Fruit fly (Drosophila melanogaster) whole organism, embryonic: ENCODE results near the gene CG14971.

Experiments used
- C15 ChIP-seq: fragments of 200-800 bp; sonication (Bioruptor generic); IDR thresholded peaks from 3 replicates; pipeline ENCODE4 v1.3.6; 2022; ENCODE audit warnings: missing biosample characterization, missing genetic modification characterization
- CG14441 ChIP-seq: fragments of 200-800 bp; sonication (Bioruptor generic); IDR thresholded peaks from 2 replicates; pipeline ENCODE4 v1.3.6; 2022; ENCODE audit warnings: missing biosample characterization, missing genetic modification characterization
- CG14965 ChIP-seq: fragments of 200-800 bp; sonication (Bioruptor generic); optimal IDR thresholded peaks from 2 replicates; lab custom pipeline; 2016; ENCODE audit warnings: missing biosample characterization, missing genetic modification characterization, borderline replicate concordance
- CG15479 ChIP-seq: fragments of 200-800 bp; sonication (Bioruptor generic); optimal IDR thresholded peaks from 3 replicates; lab custom pipeline; 2019; ENCODE audit warnings: missing biosample characterization, mild to moderate bottlenecking, missing genetic modification characterization, moderate library complexity
- CG16779 ChIP-seq: fragments of 200-800 bp; sonication (Bioruptor generic); IDR thresholded peaks from 2 replicates; pipeline ENCODE4 v1.3.6; 2022; ENCODE audit warnings: missing biosample characterization, missing genetic modification characterization
- CG17568 ChIP-seq: fragments of 200-800 bp; sonication (Bioruptor generic); optimal IDR thresholded peaks from 2 replicates; lab custom pipeline; 2018; ENCODE audit warnings: missing biosample characterization, mild to moderate bottlenecking, missing genetic modification characterization, moderate library complexity
- CG2678 ChIP-seq: fragments of 200-800 bp; sonication (Bioruptor generic); optimal IDR thresholded peaks from 3 replicates; lab custom pipeline; 2019; ENCODE audit warnings: missing biosample characterization, mild to moderate bottlenecking, missing genetic modification characterization, moderate library complexity
- CG3838 ChIP-seq: fragments of 200-800 bp; sonication (Bioruptor generic); optimal IDR thresholded peaks from 3 replicates; lab custom pipeline; 2016; ENCODE audit warnings: missing biosample characterization, missing genetic modification characterization
- CG4820 ChIP-seq: fragments of 200-800 bp; sonication (Bioruptor generic); optimal IDR thresholded peaks from 3 replicates; lab custom pipeline; 2016; ENCODE audit warnings: missing biosample characterization, missing genetic modification characterization
- CG6254 ChIP-seq: fragments of 200-800 bp; sonication (Bioruptor generic); optimal IDR thresholded peaks from 3 replicates; lab custom pipeline; 2017; ENCODE audit warnings: mild to moderate bottlenecking, missing biosample characterization, missing genetic modification reagents, missing genetic modification characterization
- D19B ChIP-seq: fragments of 200-800 bp; sonication (Bioruptor generic); optimal IDR thresholded peaks from 2 replicates; lab custom pipeline; 2017; ENCODE audit warnings: missing biosample characterization, mild to moderate bottlenecking, missing genetic modification characterization
- Dfd ChIP-seq, 2 experiments: fragments of >200 bp; optimal IDR thresholded peaks; 2 replicates each; lab custom pipeline; 2017; ENCODE audit warnings: missing biosample characterization in 2 of 2, missing genetic modification characterization in 2 of 2
- Dip2 ChIP-seq: fragments of 200-800 bp; sonication (Bioruptor generic); IDR thresholded peaks from 2 replicates; pipeline ENCODE4 v1.3.6; 2022; ENCODE audit warnings: missing biosample characterization, missing genetic modification characterization
- Hey ChIP-seq: fragments of 200-800 bp; sonication (Bioruptor generic); optimal IDR thresholded peaks from 3 replicates; lab custom pipeline; 2018; ENCODE audit warnings: missing biosample characterization, mild to moderate bottlenecking, missing genetic modification characterization
- Hr51 ChIP-seq, 2 experiments: fragments of 200-800 bp; sonication (Bioruptor generic); optimal IDR thresholded peaks; 2 replicates in 1 of 2; 3 replicates in 1 of 2; lab custom pipeline; 2016 to 2018; ENCODE audit warnings: missing biosample characterization in 2 of 2, missing genetic modification characterization in 2 of 2, mild to moderate bottlenecking in 1 of 2, moderate library complexity in 1 of 2
- Meics ChIP-seq: fragments of 200-800 bp; sonication (Bioruptor generic); optimal IDR thresholded peaks from 2 replicates; lab custom pipeline; 2017; ENCODE audit warnings: missing biosample characterization, mild to moderate bottlenecking, missing genetic modification characterization
- NfI ChIP-seq: fragments of 200-800 bp; sonication (Bioruptor generic); optimal IDR thresholded peaks from 3 replicates; lab custom pipeline; 2018; ENCODE audit warnings: missing biosample characterization, mild to moderate bottlenecking, missing genetic modification characterization, moderate library complexity
- Sin3A ChIP-seq: fragments of >200 bp; optimal IDR thresholded peaks from 2 replicates; lab custom pipeline; 2018
- Spps ChIP-seq: fragments of 200-800 bp; sonication (Bioruptor generic); optimal IDR thresholded peaks from 2 replicates; lab custom pipeline; 2018; ENCODE audit warnings: missing biosample characterization, mild to moderate bottlenecking, missing genetic modification characterization
- Taf1 ChIP-seq: fragments of 200-800 bp; sonication (Bioruptor generic); IDR thresholded peaks from 2 replicates; pipeline ENCODE4 v1.3.6; 2022; ENCODE audit warnings: missing biosample characterization, missing genetic modification characterization
- Vsx1 ChIP-seq: fragments of 200-800 bp; sonication (Bioruptor generic); optimal IDR thresholded peaks from 2 replicates; lab custom pipeline; 2017; ENCODE audit warnings: missing biosample characterization, mild to moderate bottlenecking, missing genetic modification characterization, missing genetic modification reagents
- ara ChIP-seq: fragments of 200-800 bp; sonication (Bioruptor generic); IDR thresholded peaks from 2 replicates; pipeline ENCODE4 v1.3.6; 2022; ENCODE audit warnings: missing biosample characterization, missing genetic modification characterization
- bigmax ChIP-seq: fragments of 200-800 bp; sonication (Bioruptor generic); optimal IDR thresholded peaks from 2 replicates; lab custom pipeline; 2018; ENCODE audit warnings: missing biosample characterization, mild to moderate bottlenecking, missing genetic modification characterization
- cato ChIP-seq: fragments of 200-800 bp; sonication (Bioruptor generic); optimal IDR thresholded peaks from 2 replicates; lab custom pipeline; 2016; ENCODE audit warnings: missing biosample characterization, missing genetic modification characterization, borderline replicate concordance
- cg ChIP-seq: fragments of 200-800 bp; sonication (Bioruptor generic); optimal IDR thresholded peaks from 3 replicates; lab custom pipeline; 2019; ENCODE audit warnings: missing biosample characterization, mild to moderate bottlenecking, missing genetic modification characterization, moderate library complexity
- chif ChIP-seq, 2 experiments: fragments of 200-800 bp; sonication (Bioruptor generic); optimal IDR thresholded peaks; 3 replicates each; lab custom pipeline; 2016; ENCODE audit warnings: missing biosample characterization in 2 of 2, missing genetic modification characterization in 2 of 2
- chn ChIP-seq: fragments of 200-800 bp; sonication (Bioruptor generic); optimal IDR thresholded peaks from 2 replicates; lab custom pipeline; 2016; ENCODE audit warnings: missing biosample characterization, missing genetic modification characterization
- ems ChIP-seq: fragments of 200-800 bp; sonication (Bioruptor generic); optimal IDR thresholded peaks from 3 replicates; lab custom pipeline; 2016; ENCODE audit warnings: missing biosample characterization, missing genetic modification characterization
- en ChIP-seq: fragments of 200-800 bp; sonication (Bioruptor generic); optimal IDR thresholded peaks from 2 replicates; lab custom pipeline; 2016; ENCODE audit warnings: missing biosample characterization, missing genetic modification characterization
- exex ChIP-seq: fragments of 200-800 bp; sonication (Bioruptor generic); optimal IDR thresholded peaks from 4 replicates; lab custom pipeline; 2018; ENCODE audit warnings: missing biosample characterization, mild to moderate bottlenecking, missing genetic modification characterization, moderate library complexity
- eyg ChIP-seq: fragments of 200-800 bp; sonication (Bioruptor generic); optimal IDR thresholded peaks from 3 replicates; lab custom pipeline; 2016; ENCODE audit warnings: missing biosample characterization, missing genetic modification characterization
- fd3F ChIP-seq: fragments of 200-800 bp; sonication (Bioruptor generic); optimal IDR thresholded peaks from 2 replicates; lab custom pipeline; 2018; ENCODE audit warnings: missing biosample characterization, mild to moderate bottlenecking, missing genetic modification characterization, moderate library complexity
- fu2 ChIP-seq: fragments of 200-800 bp; sonication (Bioruptor generic); optimal IDR thresholded peaks from 2 replicates; lab custom pipeline; 2016; ENCODE audit warnings: missing biosample characterization, missing genetic modification characterization
- gce ChIP-seq: fragments of 200-800 bp; sonication (Bioruptor generic); IDR thresholded peaks from 3 replicates; pipeline ENCODE4 v1.3.6; 2022; ENCODE audit warnings: missing biosample characterization, missing genetic modification characterization
- gcm2 ChIP-seq: fragments of 200-800 bp; sonication (Bioruptor generic); optimal IDR thresholded peaks from 2 replicates; lab custom pipeline; 2016; ENCODE audit warnings: missing biosample characterization, missing genetic modification characterization
- gsb-n ChIP-seq: fragments of 200-800 bp; sonication (Bioruptor generic); optimal IDR thresholded peaks from 3 replicates; lab custom pipeline; 2018; ENCODE audit warnings: missing biosample characterization, mild to moderate bottlenecking, missing genetic modification characterization
- lola ChIP-seq, 3 experiments: fragments of >200 bp in 2 of 3; fragments of 200-800 bp in 1 of 3; sonication (Bioruptor generic) in 1 of 3; optimal IDR thresholded peaks; 2 replicates each; lab custom pipeline; 2017 to 2019; ENCODE audit warnings: missing biosample characterization in 3 of 3, missing genetic modification characterization in 3 of 3, mild to moderate bottlenecking in 1 of 3, moderate library complexity in 1 of 3
- luna ChIP-seq: fragments of 200-800 bp; sonication (Bioruptor generic); optimal IDR thresholded peaks from 2 replicates; lab custom pipeline; 2016; ENCODE audit warnings: missing biosample characterization, missing genetic modification characterization
- mirr ChIP-seq: fragments of 200-800 bp; sonication (Bioruptor generic); optimal IDR thresholded peaks from 3 replicates; lab custom pipeline; 2018; ENCODE audit warnings: missing biosample characterization, mild to moderate bottlenecking, missing genetic modification characterization
- p53 ChIP-seq: fragments of 200-800 bp; sonication (Bioruptor generic); optimal IDR thresholded peaks from 2 replicates; lab custom pipeline; 2016; ENCODE audit warnings: missing biosample characterization, missing genetic modification characterization
- pfk ChIP-seq: fragments of 200-800 bp; sonication (Bioruptor generic); optimal IDR thresholded peaks from 2 replicates; lab custom pipeline; 2018; ENCODE audit warnings: missing biosample characterization, mild to moderate bottlenecking, missing genetic modification characterization, moderate library complexity
- pita ChIP-seq: fragments of 200-800 bp; sonication (Bioruptor generic); optimal IDR thresholded peaks from 2 replicates; lab custom pipeline; 2017; ENCODE audit warnings: missing biosample characterization, mild to moderate bottlenecking, missing genetic modification characterization
- pros ChIP-seq: fragments of 200-800 bp; sonication (Bioruptor generic); optimal IDR thresholded peaks from 3 replicates; lab custom pipeline; 2019; ENCODE audit warnings: missing biosample characterization, mild to moderate bottlenecking, missing genetic modification characterization, moderate library complexity
- sens-2 ChIP-seq: fragments of 200-800 bp; sonication (Bioruptor generic); IDR thresholded peaks from 2 replicates; pipeline ENCODE4 v1.3.6; 2022; ENCODE audit warnings: missing biosample characterization, missing genetic modification characterization
- seq ChIP-seq: fragments of 200-800 bp; sonication (Bioruptor generic); IDR thresholded peaks from 2 replicates; pipeline ENCODE4 v1.3.6; 2022; ENCODE audit warnings: missing biosample characterization, missing genetic modification characterization
- sob ChIP-seq: fragments of 200-800 bp; sonication (Bioruptor generic); IDR thresholded peaks from 2 replicates; pipeline ENCODE4 v1.3.6; 2022; ENCODE audit warnings: missing biosample characterization, missing genetic modification characterization
- ssp ChIP-seq: fragments of 200-800 bp; sonication (Bioruptor generic); IDR thresholded peaks from 2 replicates; pipeline ENCODE4 v1.3.6; 2022; ENCODE audit warnings: missing biosample characterization, missing genetic modification characterization
- sug ChIP-seq: fragments of 200-800 bp; optimal IDR thresholded peaks from 2 replicates; lab custom pipeline; 2019; ENCODE audit warnings: missing biosample characterization, mild to moderate bottlenecking, missing genetic modification characterization, moderate library complexity
- trh ChIP-seq: fragments of 200-800 bp; sonication (Bioruptor generic); optimal IDR thresholded peaks from 2 replicates; lab custom pipeline; 2016; ENCODE audit warnings: missing biosample characterization, missing genetic modification characterization
- tup ChIP-seq: fragments of 200-800 bp; sonication (Bioruptor generic); optimal IDR thresholded peaks from 2 replicates; lab custom pipeline; 2016; ENCODE audit warnings: missing biosample characterization, mild to moderate bottlenecking, missing genetic modification characterization, moderate library complexity
- wek ChIP-seq: fragments of 200-800 bp; sonication (Bioruptor generic); optimal IDR thresholded peaks from 3 replicates; lab custom pipeline; 2018; ENCODE audit warnings: missing biosample characterization, mild to moderate bottlenecking, missing genetic modification characterization, moderate library complexity

CG14971 gene

DNA sequence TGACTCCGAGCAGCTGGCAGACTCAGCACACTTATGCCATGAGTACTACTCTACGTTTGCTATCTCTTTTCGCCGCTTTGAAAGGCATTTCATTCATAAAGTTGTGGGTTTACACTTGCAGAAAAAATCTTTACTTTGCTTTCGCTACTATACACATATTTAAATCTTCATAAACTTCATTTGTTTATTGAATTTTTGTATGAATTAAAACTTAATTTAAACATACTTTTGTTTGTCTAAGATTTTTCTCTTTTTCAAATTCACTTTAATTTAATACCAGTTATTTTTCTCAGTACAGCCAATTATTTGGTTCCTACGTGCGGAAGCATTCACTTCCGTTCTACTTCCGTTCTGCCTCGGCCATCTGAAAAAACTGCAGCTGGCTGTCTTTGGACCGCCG lies 32.6 kb downstream of the CG14971 start (continued):
- TF ChIP-seq CG3838 (GFP tag; lab: Kevin White, UChicago) (no peak), cato (GFP tag; lab: Kevin White, UChicago) (no peak), Sin3A (lab: Kevin White, UChicago) (no peak), lola (GFP tag; optimal IDR thresholded peaks at IDR 0.05; lab: Kevin White, UChicago) (peak in 1 of 3 experiments; percentile 88), CG17568 (GFP tag; lab: Kevin White, UChicago) (no peak), en (GFP tag; lab: Kevin White, UChicago) (peak; percentile 28), CG14965 (GFP tag; lab: Kevin White, UChicago) (no peak), Spps (peak; percentile 58), bigmax (no peak), p53 (no peak), sug (tag; lab: Kevin White, UChicago) (no peak), trh (no peak), sob (GFP tag; lab: Robert Waterston, UW) (peak; percentile 48), C15 (GFP tag; lab: Robert Waterston, UW) (no peak), pfk (GFP tag; lab: Kevin White, UChicago) (no peak), sens-2 (no peak), CG14441 (GFP tag; lab: Robert Waterston, UW) (0 out of 2 replicates have a peak, but pooled peaks have one; percentile 12), gsb-n (peak; percentile 82), luna (no peak), fu2 (GFP tag; lab: Kevin White, UChicago) (no peak), gcm2 (peak; percentile 0), Dfd (GFP tag; optimal IDR thresholded peaks at IDR 0.05; lab: Kevin White, UChicago) (no peak), fd3F (GFP tag; lab: Kevin White, UChicago) (peak; percentile 19), pita (GFP tag; lab: Kevin White, UChicago) (no peak), seq (GFP tag; lab: Robert Waterston, UW) (no peak), Meics (peak; percentile 40), pros (GFP tag; lab: Kevin White, UChicago) (peak; percentile 62), mirr (GFP tag; lab: Kevin White, UChicago) (no peak), D19B (GFP tag; lab: Kevin White, UChicago) (no peak), gce (no peak), tup (no peak), Hey (no peak), CG6254 (GFP tag; lab: Kevin White, UChicago) (peak; percentile 56), CG4820 (GFP tag; lab: Kevin White, UChicago) (peak; percentile 70), ssp (0 out of 2 replicates have a peak, but pooled peaks have one; percentile 35), Vsx1 (peak; percentile 42), wek (no peak), NfI (GFP tag; lab: Kevin White, UChicago) (peak; percentile 8), CG16779 (GFP tag; lab: Robert Waterston, UW) (no peak), CG2678 (tag; lab: Kevin White, UChicago) (peak; percentile 78), CG15479 (GFP tag; lab: Kevin White, UChicago) (no peak), Taf1 (GFP tag; lab: Robert Waterston, UW) (no peak), chif (GFP tag; optimal IDR thresholded peaks at IDR 0.05; lab: Kevin White, UChicago) (peak; percentile 60 to 70), exex (tag; lab: Kevin White, UChicago) (no peak), Dip2 (no peak), Hr51 (GFP tag; optimal IDR thresholded peaks at IDR 0.05; lab: Kevin White, UChicago) (peak; percentile 48 to 77), ems (GFP tag; lab: Kevin White, UChicago) (peak; percentile 18), ara (GFP tag; lab: Robert Waterston, UW) (peak; percentile 60), cg (no peak), chn (GFP tag; lab: Kevin White, UChicago) (peak; percentile 40), eyg (GFP tag; lab: Kevin White, UChicago) (peak; percentile 14)
